Worm (Caenorhabditis elegans): ENCODE data around the gene oxy-4.

Gene oxy-4

ce11 chrIII:5165745-5166144 lies 7.2 kb upstream of the oxy-4 start:
- TF ChIP-seq chd-7 (tag; optimal IDR thresholded peaks at IDR 0.05), result no peak
- TF ChIP-seq cebp-1 (GFP tag; IDR thresholded peaks at IDR 0.05), result no peak
- TF ChIP-seq cebp-1 (tag; optimal IDR thresholded peaks at IDR 0.05), result peak; percentile 8

ce11 chrIII:5165211-5165610 lies 6.6 kb upstream of the oxy-4 start, which contains the start of gene T10F2.2:
Gene T10F2.2, minus strand, starts transcription at chrIII:5165311.
- TF ChIP-seq madf-10 (tag; optimal IDR thresholded peaks at IDR 0.05) (no peak), F22D6.2 (tag; optimal IDR thresholded peaks at IDR 0.05) (no peak), die-1 (tag; optimal IDR thresholded peaks at IDR 0.05) (no peak), cebp-1 (GFP tag; IDR thresholded peaks at IDR 0.05) (no peak), cebp-1 (tag; optimal IDR thresholded peaks at IDR 0.05) (no peak), fkh-3 (tag; optimal IDR thresholded peaks at IDR 0.05) (no peak)

- no peak for TF ChIP-seq lin-54 (GFP tag; optimal IDR thresholded peaks at IDR 0.05)
- no peak for TF ChIP-seq aptf-2 (GFP tag; conservative IDR thresholded peaks at IDR 0.05)
- no peak for TF ChIP-seq ztf-22 (GFP tag; optimal IDR thresholded peaks at IDR 0.05)
- peak; percentile 29; the same call in 1 of the 2 replicates for TF ChIP-seq madf-6 (GFP tag; IDR thresholded peaks at IDR 0.05)
- TF ChIP-seq cebp-1 (GFP tag; IDR thresholded peaks at IDR 0.05), result peak; percentile 91
- TF ChIP-seq cebp-1 (tag; optimal IDR thresholded peaks at IDR 0.05), result peak; percentile 98
- TF ChIP-seq madf-10 (tag; optimal IDR thresholded peaks at IDR 0.05), result no peak
- no peak for TF ChIP-seq hmg-20 (GFP tag; IDR thresholded peaks at IDR 0.05)
- TF ChIP-seq attf-5 (GFP tag; optimal IDR thresholded peaks at IDR 0.05), result peak; percentile 62
- no peak for TF ChIP-seq snpc-1.1 (tag; optimal IDR thresholded peaks at IDR 0.05; ENCODE audit: insufficient read depth)
- TF ChIP-seq bed-2 (GFP tag; IDR thresholded peaks at IDR 0.05), result no peak
- 0 out of 2 replicates have a peak, but pooled peaks have one; percentile 27 for TF ChIP-seq Y53G8AR.9 (GFP tag; conservative IDR thresholded peaks at IDR 0.05)
- TF ChIP-seq repo-1 (tag; optimal IDR thresholded peaks at IDR 0.05), result no peak
- TF ChIP-seq ama-1 (optimal IDR thresholded peaks at IDR 0.05), result no peak
- TF ChIP-seq ama-1 (GFP tag; optimal IDR thresholded peaks at IDR 0.05), result no peak
- TF ChIP-seq F55B11.4 (tag; optimal IDR thresholded peaks at IDR 0.05; ENCODE audit: borderline replicate concordance, insufficient read depth), result no peak
- TF ChIP-seq attf-6 (GFP tag; IDR thresholded peaks at IDR 0.05), result no peak
- no peak for TF ChIP-seq pha-4 (tag; optimal IDR thresholded peaks at IDR 0.05)
- no peak for TF ChIP-seq zim-3 (tag; optimal IDR thresholded peaks at IDR 0.05)
- no peak for TF ChIP-seq cebp-2 (GFP tag; IDR thresholded peaks at IDR 0.05)
- no peak for TF ChIP-seq nhr-120 (GFP tag; IDR thresholded peaks at IDR 0.05)
- TF ChIP-seq hmg-1.2 (GFP tag; IDR thresholded peaks at IDR 0.05), result peak; percentile 41; the same call in 1 of the 2 replicates
- TF ChIP-seq athp-1 (tag; optimal IDR thresholded peaks at IDR 0.05), result no peak
- TF ChIP-seq hlh-12 (tag; optimal IDR thresholded peaks at IDR 0.05), result no peak
- TF ChIP-seq B0019.2 (GFP tag; conservative IDR thresholded peaks at IDR 0.05), result no peak
- no peak for TF ChIP-seq unc-130 (GFP tag; optimal IDR thresholded peaks at IDR 0.05)
- TF ChIP-seq dpl-1 (GFP tag; optimal IDR thresholded peaks at IDR 0.05), result no peak
- TF ChIP-seq nfyb-1 (GFP tag; IDR thresholded peaks at IDR 0.05), result no peak
Observed at ce11 chrIII:5162820-5163631, 4.5 kb upstream of the oxy-4 start, which contains the start of gene gars-1. Gene gars-1, minus strand, starts transcription at chrIII:5163627.

ce11 chrIII:5160803-5161202 lies 2.2 kb upstream of the oxy-4 start:
- TF ChIP-seq mcd-1 (GFP tag; IDR thresholded peaks at IDR 0.05) (no peak), hrde-1 (tag; optimal IDR thresholded peaks at IDR 0.05; ENCODE audit: borderline replicate concordance) (no peak), Y95B8A.8 (GFP tag; IDR thresholded peaks at IDR 0.05) (no peak), unc-62 (GFP tag; optimal IDR thresholded peaks at IDR 0.05) (no peak), ceh-79 (tag; optimal IDR thresholded peaks at IDR 0.05) (no peak), aptf-2 (GFP tag; conservative IDR thresholded peaks at IDR 0.05) (no peak), T07F8.4 (tag; optimal IDR thresholded peaks at IDR 0.05) (no peak), hsf-1 (GFP tag; IDR thresholded peaks at IDR 0.05) (no peak), Y67H2A.10 (GFP tag; conservative IDR thresholded peaks at IDR 0.05) (no peak)

All from whole organism, young adult.